Fruit fly (Drosophila melanogaster): ENCODE measurements around the gene atms.

DNA sequence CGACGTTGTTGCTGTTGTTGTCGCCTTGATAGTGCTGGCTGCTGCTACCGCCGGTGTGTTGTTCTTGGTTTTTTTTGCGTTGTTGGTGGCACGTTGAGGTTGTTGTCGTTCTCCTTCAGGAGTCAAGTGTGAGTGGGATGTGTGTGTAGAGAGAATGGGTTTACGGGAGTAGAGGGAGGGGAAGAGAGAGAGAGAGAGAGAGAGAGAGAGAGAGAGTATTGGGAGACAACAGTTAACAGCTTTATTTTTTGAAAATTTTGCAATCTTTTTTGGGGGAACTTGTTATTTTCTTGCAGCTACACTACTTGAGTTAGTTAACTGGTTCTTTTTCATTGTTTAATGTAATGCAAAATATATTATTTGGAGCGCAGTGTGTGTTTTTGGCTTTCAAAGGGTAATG is 47.8 kb downstream of the atms start:
- TF ChIP-seq psq (GFP tag; optimal IDR thresholded peaks at IDR 0.05) (no peak), h (GFP tag; optimal IDR thresholded peaks at IDR 0.05) (no peak), dmrt93B (GFP tag; optimal IDR thresholded peaks at IDR 0.05) (no peak), Sp1 (GFP tag; optimal IDR thresholded peaks at IDR 0.05) (no peak), Dfd (GFP tag; optimal IDR thresholded peaks at IDR 0.05) (no peak), OdsH (GFP tag; optimal IDR thresholded peaks at IDR 0.05) (no peak), Mio (GFP tag; optimal IDR thresholded peaks at IDR 0.05) (no peak)
